Worm (Caenorhabditis elegans) whole organism, midembryonic: Measurements from ENCODE around the gene F35F10.6.

Source experiments
- T22C8.4 ChIP-seq: fragments of 200-800 bp; sonication (Bioruptor generic); IDR thresholded peaks from 2 replicates; pipeline ENCODE4 v1.3.6; 2022; ENCODE audit warnings: missing genetic modification characterization, missing compliant biosample characterization
- cog-1 ChIP-seq: sonication (generic microtip); optimal IDR thresholded peaks from 2 replicates; lab custom pipeline; 2016; ENCODE audit warnings: missing genetic modification characterization, missing compliant biosample characterization
- flt-1 ChIP-seq: fragments of 200-800 bp; sonication (Bioruptor generic); IDR thresholded peaks from 2 replicates; pipeline ENCODE4 v1.3.6; 2022; ENCODE audit warnings: missing genetic modification characterization, missing compliant biosample characterization
- klf-2 ChIP-seq: fragments of 200-800 bp; sonication (Bioruptor generic); conservative IDR thresholded peaks from 2 replicates; pipeline ENCODE4 v1.3.6; 2022; ENCODE audit warnings: missing genetic modification reagents, missing genetic modification characterization, missing compliant biosample characterization
- med-1 ChIP-seq: sonication (generic microtip); optimal IDR thresholded peaks from 2 replicates; lab custom pipeline; 2017; ENCODE audit warnings: missing genetic modification characterization, mild to moderate bottlenecking, missing compliant biosample characterization, antibody characterized with exemption, missing genetic modification reagents; ENCODE audit not compliant: insufficient read depth
- ref-1 ChIP-seq: fragments of 200-800 bp; sonication (Bioruptor generic); conservative IDR thresholded peaks from 2 replicates; pipeline ENCODE4 v1.3.6; 2022; ENCODE audit warnings: missing genetic modification reagents, missing genetic modification characterization, missing compliant biosample characterization
- tab-1 ChIP-seq: fragments of 200-800 bp; sonication (Bioruptor generic); IDR thresholded peaks from 2 replicates; pipeline ENCODE4 v1.3.6; 2022; ENCODE audit warnings: missing genetic modification characterization, missing compliant biosample characterization
- ztf-23 ChIP-seq: fragments of 200-800 bp; sonication (Bioruptor generic); IDR thresholded peaks from 2 replicates; pipeline ENCODE4 v1.3.6; 2022; ENCODE audit warnings: missing genetic modification reagents, missing genetic modification characterization, missing compliant biosample characterization
- ztf-29 ChIP-seq: fragments of 200-800 bp; sonication (Bioruptor generic); IDR thresholded peaks from 2 replicates; pipeline ENCODE4 v1.3.6; 2022; ENCODE audit warnings: missing genetic modification reagents, missing genetic modification characterization, missing compliant biosample characterization

F35F10.6 gene

DNA sequence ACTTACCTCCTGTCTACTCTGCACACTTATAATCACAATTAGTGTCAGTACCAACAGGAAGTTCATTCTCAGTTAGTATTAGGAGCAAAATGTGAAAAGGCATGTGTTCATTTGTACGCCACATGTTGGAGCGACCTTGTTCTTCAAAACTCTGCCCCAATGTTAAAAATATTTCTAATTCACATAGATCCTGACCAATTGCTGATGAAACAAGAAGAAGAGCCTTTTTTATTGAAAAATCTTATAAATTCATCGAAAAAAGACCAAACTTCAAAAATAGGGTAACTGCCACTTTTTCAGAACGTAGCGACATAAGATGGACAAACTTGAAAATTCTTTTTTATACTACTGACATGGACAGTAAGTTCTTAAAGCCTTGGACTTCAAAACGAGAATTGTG lies 23.0 kb downstream of the F35F10.6 start, which contains the start of gene T28A11.17:
T28A11.17 (minus strand) TSS at position 101 of the 400 bp plus-strand sequence.
- TF ChIP-seq T22C8.4 (GFP tag; lab: Robert Waterston, UW) (no peak), tab-1 (no peak), klf-2 (no peak), flt-1 (GFP tag; lab: Robert Waterston, UW) (no peak)

- no peak for TF ChIP-seq ztf-23
- TF ChIP-seq med-1 (GFP tag; lab: Kevin White, UChicago): no peak
- no peak for TF ChIP-seq flt-1 (GFP tag; lab: Robert Waterston, UW)
- TF ChIP-seq klf-2: no peak
- TF ChIP-seq cog-1: no peak
- TF ChIP-seq T22C8.4 (GFP tag; lab: Robert Waterston, UW): no peak
- no peak for TF ChIP-seq ztf-29 (GFP tag; lab: Robert Waterston, UW)
These were observed 29.1 kb downstream of the F35F10.6 start, which contains the start of gene srbc-5 for ce11 chrV:3260075-3260474. srbc-5 (plus strand) TSS chrV:3260375.

ce11 chrV:3259168-3259622 lies 30.0 kb downstream of the F35F10.6 start, which contains the start of gene T28A11.16:
T28A11.16 (minus strand) TSS chrV:3259218.
- no peak for TF ChIP-seq T22C8.4 (GFP tag; lab: Robert Waterston, UW)

DNA sequence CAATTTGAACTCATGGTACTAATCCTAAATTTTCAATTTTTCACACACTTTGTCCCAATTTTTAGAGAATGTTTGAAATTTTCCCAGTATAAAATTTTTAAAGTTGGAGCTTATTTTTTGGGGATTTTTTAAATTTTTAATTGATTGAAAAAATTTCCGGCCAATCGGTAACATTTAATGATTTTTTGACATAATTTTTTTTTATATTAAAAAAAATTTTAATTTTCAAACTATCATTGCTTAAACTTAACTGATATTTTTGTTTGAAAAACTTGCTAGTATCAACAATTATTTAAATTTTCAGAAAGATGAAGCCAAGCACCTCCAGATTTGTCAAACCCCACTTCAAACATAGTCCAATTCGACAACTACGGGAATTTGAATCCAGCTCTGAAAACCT lies 31.9 kb downstream of the F35F10.6 start, which contains the start of gene T28A11.22:
T28A11.22 (plus strand) TSS at position 301 of the 400 bp plus-strand sequence.
- TF ChIP-seq ref-1 (GFP tag; lab: Robert Waterston, UW) (no peak), T22C8.4 (GFP tag; lab: Robert Waterston, UW) (no peak), klf-2 (no peak), flt-1 (GFP tag; lab: Robert Waterston, UW) (no peak), ztf-29 (GFP tag; lab: Robert Waterston, UW) (no peak), med-1 (GFP tag; lab: Kevin White, UChicago) (no peak), cog-1 (no peak), tab-1 (no peak), ztf-23 (no peak)

ce11 chrV:3256809-3257208 lies 32.4 kb downstream of the F35F10.6 start:
- no peak for TF ChIP-seq ztf-29 (GFP tag; lab: Robert Waterston, UW)
- TF ChIP-seq flt-1 (GFP tag; lab: Robert Waterston, UW): no peak
- TF ChIP-seq tab-1: no peak
- TF ChIP-seq cog-1: no peak
- no peak for TF ChIP-seq med-1 (GFP tag; lab: Kevin White, UChicago)
- no peak for TF ChIP-seq ref-1 (GFP tag; lab: Robert Waterston, UW)
- no peak for TF ChIP-seq T22C8.4 (GFP tag; lab: Robert Waterston, UW)
- no peak for TF ChIP-seq ztf-23
- no peak for TF ChIP-seq klf-2

ce11 chrV:3256051-3256450 lies 33.1 kb downstream of the F35F10.6 start, which contains the start of gene srt-63:
srt-63 (minus strand) TSS chrV:3256151.
- TF ChIP-seq ztf-29 (GFP tag; lab: Robert Waterston, UW): no peak
- TF ChIP-seq tab-1: no peak
- TF ChIP-seq med-1 (GFP tag; lab: Kevin White, UChicago): no peak
- TF ChIP-seq ztf-23: no peak
- no peak for TF ChIP-seq ref-1 (GFP tag; lab: Robert Waterston, UW)
- no peak for TF ChIP-seq klf-2
- no peak for TF ChIP-seq cog-1

ce11 chrV:3250153-3250552 lies 39.0 kb downstream of the F35F10.6 start, which contains the start of gene T28A11.13:
T28A11.13 (minus strand) TSS chrV:3250253.
- TF ChIP-seq cog-1: no peak
- TF ChIP-seq T22C8.4 (GFP tag; lab: Robert Waterston, UW): no peak
- no peak for TF ChIP-seq klf-2
- no peak for TF ChIP-seq tab-1
- no peak for TF ChIP-seq ztf-23
- TF ChIP-seq med-1 (GFP tag; lab: Kevin White, UChicago): no peak
- TF ChIP-seq ref-1 (GFP tag; lab: Robert Waterston, UW): no peak
- TF ChIP-seq flt-1 (GFP tag; lab: Robert Waterston, UW): no peak
- no peak for TF ChIP-seq ztf-29 (GFP tag; lab: Robert Waterston, UW)

ce11 chrV:3247515-3247914 lies 41.7 kb downstream of the F35F10.6 start, which contains the start of gene srj-8:
srj-8 (plus strand) TSS chrV:3247815.
- no peak for TF ChIP-seq tab-1
- no peak for TF ChIP-seq T22C8.4 (GFP tag; lab: Robert Waterston, UW)
- no peak for TF ChIP-seq klf-2
- TF ChIP-seq ztf-23: no peak
- no peak for TF ChIP-seq cog-1
- no peak for TF ChIP-seq med-1 (GFP tag; lab: Kevin White, UChicago)
- TF ChIP-seq ref-1 (GFP tag; lab: Robert Waterston, UW): no peak
- TF ChIP-seq ztf-29 (GFP tag; lab: Robert Waterston, UW): no peak
- TF ChIP-seq flt-1 (GFP tag; lab: Robert Waterston, UW): no peak

DNA sequence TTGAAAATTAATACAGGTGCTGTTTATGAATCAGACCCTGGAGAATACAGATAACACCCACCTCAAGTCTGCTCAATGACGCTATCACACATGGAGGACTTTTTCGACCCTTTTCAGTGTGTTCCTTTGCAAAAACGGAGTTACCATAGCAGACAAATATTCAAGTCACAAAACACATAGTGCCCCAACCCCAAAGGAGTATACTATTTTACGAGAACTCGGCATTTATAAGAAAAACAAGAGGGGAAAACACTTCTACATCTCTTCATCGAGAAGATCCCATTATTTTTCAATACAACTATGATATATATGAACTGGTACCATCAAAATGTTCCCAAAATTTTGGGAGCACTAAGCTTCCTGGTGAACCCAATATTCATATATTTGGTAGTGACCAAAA lies 44.5 kb downstream of the F35F10.6 start, which contains the start of gene srj-7:
srj-7 (plus strand) TSS at position 301 of the 400 bp plus-strand sequence.
- TF ChIP-seq ztf-29 (GFP tag; lab: Robert Waterston, UW) (no peak), cog-1 (no peak), med-1 (GFP tag; lab: Kevin White, UChicago) (no peak)

DNA sequence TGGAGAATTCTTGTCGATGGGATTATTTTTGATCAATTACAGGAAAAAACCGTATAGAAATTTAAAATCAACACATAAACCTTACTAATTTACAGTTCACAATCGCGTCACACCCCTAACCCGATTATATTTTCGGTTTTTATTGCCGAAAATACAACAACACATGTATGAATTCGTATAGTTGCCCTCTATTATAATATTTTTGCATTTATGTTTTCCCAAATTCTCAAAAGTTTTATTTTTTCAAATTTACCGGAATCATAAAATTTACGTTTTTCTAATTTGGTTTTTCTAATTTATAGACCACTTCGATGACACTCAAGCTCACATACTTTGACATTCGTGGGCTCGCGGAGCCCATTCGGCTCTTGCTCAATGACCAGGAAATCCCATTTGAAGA lies 46.2 kb downstream of the F35F10.6 start, which contains the start of gene gst-23:
gst-23 (plus strand) TSS at position 301 of the 400 bp plus-strand sequence.
- TF ChIP-seq ztf-29 (GFP tag; lab: Robert Waterston, UW) (no peak), ref-1 (GFP tag; lab: Robert Waterston, UW) (no peak), med-1 (GFP tag; lab: Kevin White, UChicago) (no peak), ztf-23 (no peak), tab-1 (no peak), cog-1 (no peak), flt-1 (GFP tag; lab: Robert Waterston, UW) (no peak), T22C8.4 (GFP tag; lab: Robert Waterston, UW) (no peak), klf-2 (no peak)
